Fruit fly (Drosophila melanogaster) whole organism, embryonic: Measurements from ENCODE around the gene mTTF.
A peak's percentile ranks its signal among the peaks of the same experiment; 100 is the strongest.

Experiments used
- ATbp ChIP-seq: fragments of 200-800 bp; sonication (Bioruptor generic); optimal IDR thresholded peaks from 2 replicates; lab custom pipeline; 2017; ENCODE audit warnings: missing biosample characterization, mild to moderate bottlenecking, missing genetic modification characterization, missing genetic modification reagents
- Awh ChIP-seq: fragments of 200-800 bp; sonication (Bioruptor generic); IDR thresholded peaks from 2 replicates; pipeline ENCODE4, ENCODE4 v1.3.6; 2022; ENCODE audit warnings: missing biosample characterization, missing genetic modification characterization
- CG10267 ChIP-seq: fragments of 200-800 bp; sonication (Bioruptor generic); optimal IDR thresholded peaks from 2 replicates; lab custom pipeline; 2018; ENCODE audit warnings: missing biosample characterization, mild to moderate bottlenecking, missing genetic modification characterization, moderate library complexity
- CG12769 ChIP-seq: fragments of 200-800 bp; sonication (Bioruptor generic); optimal IDR thresholded peaks from 2 replicates; lab custom pipeline; 2019; ENCODE audit warnings: missing biosample characterization, mild to moderate bottlenecking, missing genetic modification characterization, moderate library complexity
- CG12942 ChIP-seq: fragments of 200-800 bp; sonication (Bioruptor generic); optimal IDR thresholded peaks from 3 replicates; lab custom pipeline; 2016; ENCODE audit warnings: missing biosample characterization, missing genetic modification characterization
- CG13287 ChIP-seq: fragments of 200-800 bp; sonication (Bioruptor generic); IDR thresholded peaks from 2 replicates; pipeline ENCODE4 v1.3.6; 2022; ENCODE audit warnings: missing biosample characterization, missing genetic modification characterization; ENCODE audit not compliant: partially characterized antibody
- CG13424 ChIP-seq: fragments of 200-800 bp; sonication (Bioruptor generic); optimal IDR thresholded peaks from 2 replicates; lab custom pipeline; 2019; ENCODE audit warnings: missing biosample characterization, mild to moderate bottlenecking, missing genetic modification characterization, moderate library complexity
- CG14441 ChIP-seq: fragments of 200-800 bp; sonication (Bioruptor generic); IDR thresholded peaks from 2 replicates; pipeline ENCODE4 v1.3.6; 2022; ENCODE audit warnings: missing biosample characterization, missing genetic modification characterization
- CG14710 ChIP-seq: fragments of 200-800 bp; sonication (Bioruptor generic); optimal IDR thresholded peaks from 3 replicates; lab custom pipeline; 2019; ENCODE audit warnings: missing biosample characterization, mild to moderate bottlenecking, missing genetic modification characterization, moderate library complexity
- CG15269 ChIP-seq: fragments of 200-800 bp; sonication (Bioruptor generic); optimal IDR thresholded peaks from 2 replicates; lab custom pipeline; 2018; ENCODE audit warnings: missing biosample characterization, mild to moderate bottlenecking, missing genetic modification characterization, moderate library complexity
- CG15696 ChIP-seq: fragments of 200-800 bp; sonication (Bioruptor generic); optimal IDR thresholded peaks from 2 replicates; lab custom pipeline; 2019; ENCODE audit warnings: missing biosample characterization, mild to moderate bottlenecking, missing genetic modification characterization, moderate library complexity
- CG1647 ChIP-seq: fragments of 200-800 bp; sonication (Bioruptor generic); optimal IDR thresholded peaks from 3 replicates; lab custom pipeline; 2016; ENCODE audit warnings: missing biosample characterization, missing genetic modification characterization
- CG17361 ChIP-seq: fragments of 200-800 bp; sonication (Bioruptor generic); IDR thresholded peaks from 3 replicates; pipeline ENCODE4 v1.3.6; 2022; ENCODE audit warnings: missing biosample characterization, missing genetic modification characterization
- CG18262 ChIP-seq: fragments of 200-800 bp; optimal IDR thresholded peaks from 3 replicates; lab custom pipeline; 2019; ENCODE audit warnings: missing biosample characterization, mild to moderate bottlenecking, missing genetic modification characterization, moderate library complexity
- CG30403 ChIP-seq: fragments of 200-800 bp; sonication (Bioruptor generic); optimal IDR thresholded peaks from 3 replicates; lab custom pipeline; 2016; ENCODE audit warnings: missing biosample characterization, missing genetic modification characterization
- CG31365 ChIP-seq: fragments of 200-800 bp; sonication (Bioruptor generic); optimal IDR thresholded peaks from 2 replicates; lab custom pipeline; 2018; ENCODE audit warnings: missing biosample characterization, mild to moderate bottlenecking, missing genetic modification characterization
- CG31441 ChIP-seq: fragments of 200-800 bp; sonication (Bioruptor generic); IDR thresholded peaks from 2 replicates; pipeline ENCODE4 v1.3.6; 2022; ENCODE audit warnings: missing biosample characterization, missing genetic modification characterization
- CG3281 ChIP-seq: fragments of 200-800 bp; sonication (Bioruptor generic); optimal IDR thresholded peaks from 3 replicates; lab custom pipeline; 2017; ENCODE audit warnings: missing biosample characterization, mild to moderate bottlenecking, missing genetic modification characterization
- CG4282 ChIP-seq: fragments of 200-800 bp; sonication (Bioruptor generic); optimal IDR thresholded peaks from 2 replicates; lab custom pipeline; 2016; ENCODE audit warnings: missing biosample characterization, missing genetic modification characterization
- CG4730 ChIP-seq: fragments of 200-800 bp; sonication (Bioruptor generic); IDR thresholded peaks from 2 replicates; pipeline ENCODE4 v1.3.6; 2022; ENCODE audit warnings: missing biosample characterization, missing genetic modification characterization
- D19B ChIP-seq: fragments of 200-800 bp; sonication (Bioruptor generic); optimal IDR thresholded peaks from 2 replicates; lab custom pipeline; 2017; ENCODE audit warnings: missing biosample characterization, mild to moderate bottlenecking, missing genetic modification characterization
- PHDP ChIP-seq: fragments of 200-800 bp; sonication (Bioruptor generic); optimal IDR thresholded peaks from 3 replicates; lab custom pipeline; 2018; ENCODE audit warnings: missing biosample characterization, mild to moderate bottlenecking, missing genetic modification characterization, moderate library complexity
- Vsx1 ChIP-seq: fragments of 200-800 bp; sonication (Bioruptor generic); optimal IDR thresholded peaks from 2 replicates; lab custom pipeline; 2017; ENCODE audit warnings: missing biosample characterization, mild to moderate bottlenecking, missing genetic modification characterization, missing genetic modification reagents
- abd-A ChIP-seq: fragments of 200-800 bp; sonication (Bioruptor generic); optimal IDR thresholded peaks from 3 replicates; lab custom pipeline; 2019; ENCODE audit warnings: missing biosample characterization, mild to moderate bottlenecking, missing genetic modification characterization, moderate library complexity
- az2 ChIP-seq: fragments of 200-800 bp; sonication (Bioruptor generic); optimal IDR thresholded peaks from 3 replicates; lab custom pipeline; 2016; ENCODE audit warnings: missing biosample characterization, missing genetic modification characterization
- chinmo ChIP-seq: fragments of 200-800 bp; sonication (Bioruptor generic); IDR thresholded peaks from 4 replicates; pipeline ENCODE4 v1.3.6; 2022; ENCODE audit warnings: missing biosample characterization, missing genetic modification characterization; ENCODE audit not compliant: partially characterized antibody
- gcm ChIP-seq: fragments of 200-800 bp; sonication (Bioruptor generic); optimal IDR thresholded peaks from 2 replicates; lab custom pipeline; 2019; ENCODE audit warnings: missing biosample characterization, mild to moderate bottlenecking, missing genetic modification characterization, moderate library complexity
- grn ChIP-seq: fragments of 200-800 bp; sonication (Bioruptor generic); optimal IDR thresholded peaks from 3 replicates; lab custom pipeline; 2017; ENCODE audit warnings: missing biosample characterization, missing genetic modification characterization
- hb ChIP-seq: fragments of 200-800 bp; sonication (Bioruptor generic); IDR thresholded peaks from 3 replicates; pipeline ENCODE4 v1.3.6; 2022; ENCODE audit warnings: missing biosample characterization, missing genetic modification characterization; ENCODE audit not compliant: partially characterized antibody
- nau ChIP-seq: fragments of 200-800 bp; sonication (Bioruptor generic); optimal IDR thresholded peaks from 3 replicates; lab custom pipeline; 2017; ENCODE audit warnings: missing biosample characterization, mild to moderate bottlenecking, missing genetic modification characterization, missing genetic modification reagents
- nmo ChIP-seq: fragments of 200-800 bp; sonication (Bioruptor generic); optimal IDR thresholded peaks from 2 replicates; lab custom pipeline; 2018; ENCODE audit warnings: missing biosample characterization, mild to moderate bottlenecking, missing genetic modification characterization, moderate library complexity
- otp ChIP-seq: fragments of 200-800 bp; sonication (Bioruptor generic); IDR thresholded peaks from 3 replicates; pipeline ENCODE4, ENCODE4 v1.3.6; 2022; ENCODE audit warnings: missing biosample characterization, missing genetic modification characterization
- pan ChIP-seq, 4 experiments: fragments of >200 bp in 3 of 4; fragments of 200-800 bp in 1 of 4; sonication (Bioruptor generic) in 1 of 4; optimal IDR thresholded peaks in 3 of 4; IDR thresholded peaks in 1 of 4; 2 replicates each; pipeline versions ENCODE4 v1.3.6 to Lab custom; 2017 to 2022; ENCODE audit warnings: missing biosample characterization in 2 of 4, missing genetic modification characterization in 2 of 4, mixed read lengths in 1 of 4
- pnt ChIP-seq: fragments of 200-800 bp; sonication (Bioruptor generic); optimal IDR thresholded peaks from 3 replicates; lab custom pipeline; 2016; ENCODE audit warnings: missing biosample characterization, missing genetic modification characterization
- run ChIP-seq: fragments of 200-800 bp; sonication (Bioruptor generic); optimal IDR thresholded peaks from 3 replicates; lab custom pipeline; 2018; ENCODE audit warnings: missing biosample characterization, mild to moderate bottlenecking, missing genetic modification characterization
- sd ChIP-seq: fragments of 200-800 bp; sonication (Bioruptor generic); optimal IDR thresholded peaks from 3 replicates; lab custom pipeline; 2018; ENCODE audit warnings: missing biosample characterization, mild to moderate bottlenecking, missing genetic modification characterization, moderate library complexity
- sens ChIP-seq: fragments of 200-800 bp; sonication (Bioruptor generic); peaks from one replicate; lab custom pipeline; 2016; ENCODE audit warnings: missing biosample characterization, missing genetic modification characterization
- twi ChIP-seq: fragments of 200-800 bp; optimal IDR thresholded peaks from 2 replicates; lab custom pipeline; 2019; ENCODE audit warnings: missing biosample characterization, mild to moderate bottlenecking, missing genetic modification characterization, moderate library complexity
- vvl ChIP-seq: fragments of 200-800 bp; sonication (Bioruptor generic); IDR thresholded peaks from 2 replicates; pipeline ENCODE4 v1.3.6; 2022; ENCODE audit warnings: missing biosample characterization, missing genetic modification characterization
- wor ChIP-seq: fragments of 200-800 bp; sonication (Bioruptor generic); IDR thresholded peaks from 2 replicates; pipeline ENCODE4 v1.3.6; 2022; ENCODE audit warnings: missing biosample characterization, missing genetic modification characterization

The mTTF gene

dm6 chr2L:14376484-14377254 lies 28.1 kb upstream of the mTTF start (continued):
- TF ChIP-seq CG31441 (GFP tag; lab: Robert Waterston, UW): peak; percentile 64
- TF ChIP-seq CG12769 (tag; lab: Kevin White, UChicago): no peak
- TF ChIP-seq CG17361 (GFP tag; lab: Robert Waterston, UW): peak; percentile 82
- TF ChIP-seq sd (tag; lab: Kevin White, UChicago): peak; percentile 91
- peak; percentile 32 for TF ChIP-seq CG13424 (tag; lab: Kevin White, UChicago)
- peak; percentile 40 for TF ChIP-seq az2 (GFP tag; lab: Kevin White, UChicago)
- TF ChIP-seq CG14710: peak; percentile 33
- 0 out of 2 replicates have a peak, but pooled peaks have one; percentile 13 for TF ChIP-seq CG4730 (GFP tag; lab: Robert Waterston, UW)
- TF ChIP-seq CG30403: peak; percentile 64
- no peak for TF ChIP-seq twi (tag; lab: Kevin White, UChicago)
- TF ChIP-seq pan (optimal IDR thresholded peaks at IDR 0.05; lab: Kevin White, UChicago): no peak
- TF ChIP-seq pan (GFP tag; optimal IDR thresholded peaks at IDR 0.05 in 1 of 2, IDR thresholded peaks at IDR 0.05 in 1 of 2): peak in 1 of 2 experiments; percentile 45
- no peak for TF ChIP-seq CG15696
- no peak for TF ChIP-seq CG31365 (tag; lab: Kevin White, UChicago)
- TF ChIP-seq nmo: peak; percentile 54
- TF ChIP-seq CG10267 (tag; lab: Kevin White, UChicago): peak; percentile 4
- no peak for TF ChIP-seq CG1647 (GFP tag; lab: Kevin White, UChicago)
- no peak for TF ChIP-seq CG12942
- peak; percentile 83 for TF ChIP-seq D19B
- no peak for TF ChIP-seq CG4282
- peak; percentile 20 for TF ChIP-seq CG15269
- peak; percentile 25 for TF ChIP-seq pnt (GFP tag; lab: Kevin White, UChicago)
- TF ChIP-seq hb (GFP tag; lab: Robert Waterston, UW): no peak
- 0 out of 2 replicates have a peak, but pooled peaks have one; percentile 26 for TF ChIP-seq CG14441 (GFP tag; lab: Robert Waterston, UW)
- TF ChIP-seq gcm (GFP tag; lab: Kevin White, UChicago): no peak
- TF ChIP-seq CG3281 (GFP tag; lab: Kevin White, UChicago): peak; percentile 40
- TF ChIP-seq PHDP (tag; lab: Kevin White, UChicago): peak; percentile 7
- TF ChIP-seq CG18262: peak; percentile 68

dm6 chr2L:14374024-14374423 lies 25.4 kb upstream of the mTTF start:
- TF ChIP-seq run (tag; lab: Kevin White, UChicago) (peak; percentile 59), grn (peak; percentile 27), abd-A (tag; lab: Kevin White, UChicago) (peak; percentile 63), ATbp (GFP tag; lab: Kevin White, UChicago) (no peak), wor (GFP tag; lab: Robert Waterston, UW) (no peak), sd (tag; lab: Kevin White, UChicago) (peak; percentile 9), sens (GFP tag; lab: Kevin White, UChicago) (peak; percentile 62), Vsx1 (GFP tag; lab: Kevin White, UChicago) (peak; percentile 55), otp (GFP tag; lab: Robert Waterston, UW) (0 out of 3 replicates have a peak, but pooled peaks have one; percentile 6), chinmo (GFP tag; lab: Robert Waterston, UW) (peak; percentile 79; the same call in 2 of the 4 replicates), nau (peak; percentile 27), vvl (GFP tag; lab: Robert Waterston, UW) (peak; percentile 55), CG13287 (GFP tag; lab: Robert Waterston, UW) (no peak), Awh (GFP tag; lab: Robert Waterston, UW) (peak; percentile 95)
- TF ChIP-seq, all 482 proteins: peak for 11
